Worm (Caenorhabditis elegans) whole organism, mixed stage, embryonic: ENCODE data around the gene srsx-7.

ENCODE experiments used
- M03D4.4 ChIP-seq: sonication (generic microtip); optimal IDR thresholded peaks from 2 replicates; lab custom pipeline; 2017; ENCODE audit warnings: mild to moderate bottlenecking, missing genetic modification characterization, missing compliant biosample characterization
- bed-3 ChIP-seq: fragments of 200-800 bp; sonication (Bioruptor generic); optimal IDR thresholded peaks from 3 replicates; lab custom pipeline; 2018; ENCODE audit warnings: mild to moderate bottlenecking, missing genetic modification characterization, moderate library complexity, missing compliant biosample characterization
- blmp-1 ChIP-seq: fragments of 150-350 bp; optimal IDR thresholded peaks from 2 replicates; lab custom pipeline; 2014; ENCODE audit warnings: missing biosample characterization, missing genetic modification characterization
- ceh-39 ChIP-seq: fragments of 150-350 bp; optimal IDR thresholded peaks from 2 replicates; lab custom pipeline; 2014; ENCODE audit warnings: missing biosample characterization, missing genetic modification characterization
- ceh-43 ChIP-seq: fragments of 200-800 bp; sonication (Bioruptor generic); optimal IDR thresholded peaks from 2 replicates; lab custom pipeline; 2018; ENCODE audit warnings: mild to moderate bottlenecking, missing genetic modification characterization, moderate library complexity, missing compliant biosample characterization
- ces-1 ChIP-seq: fragments of 150-350 bp; optimal IDR thresholded peaks from 2 replicates; lab custom pipeline; 2014; ENCODE audit warnings: missing biosample characterization, missing genetic modification reagents, missing genetic modification characterization
- cnd-1 ChIP-seq: fragments of 200-800 bp; sonication (Bioruptor generic); optimal IDR thresholded peaks from 2 replicates; lab custom pipeline; 2018; ENCODE audit warnings: mild to moderate bottlenecking, missing genetic modification characterization, missing compliant biosample characterization
- drap-1 ChIP-seq: fragments of 200-800 bp; sonication (Bioruptor generic); optimal IDR thresholded peaks from 3 replicates; lab custom pipeline; 2018; ENCODE audit warnings: mild to moderate bottlenecking, missing genetic modification characterization, missing compliant biosample characterization
- elt-1 ChIP-seq: sonication (generic microtip); optimal IDR thresholded peaks from 2 replicates; lab custom pipeline; 2017; ENCODE audit warnings: missing genetic modification characterization, mild to moderate bottlenecking, missing compliant biosample characterization, antibody characterized with exemption, moderate library complexity, borderline replicate concordance; ENCODE audit not compliant: insufficient read depth
- elt-3 ChIP-seq: fragments of 150-350 bp; optimal IDR thresholded peaks from 2 replicates; lab custom pipeline; 2014; ENCODE audit warnings: missing biosample characterization, missing genetic modification characterization
- flh-1 ChIP-seq: fragments of 200-800 bp; sonication (Bioruptor generic); optimal IDR thresholded peaks from 2 replicates; lab custom pipeline; 2018; ENCODE audit warnings: mild to moderate bottlenecking, missing genetic modification characterization, moderate library complexity, missing compliant biosample characterization
- ham-2 ChIP-seq: fragments of 200-800 bp; sonication (Bioruptor generic); optimal IDR thresholded peaks from 2 replicates; lab custom pipeline; 2018; ENCODE audit warnings: mild to moderate bottlenecking, missing genetic modification characterization, missing compliant biosample characterization
- hlh-1 ChIP-seq: fragments of 150-350 bp; optimal IDR thresholded peaks from 2 replicates; lab custom pipeline; 2014; ENCODE audit warnings: missing biosample characterization, missing genetic modification reagents, missing genetic modification characterization
- lsy-2 ChIP-seq: fragments of 150-350 bp; optimal IDR thresholded peaks from 2 replicates; lab custom pipeline; 2014; ENCODE audit warnings: missing biosample characterization, missing genetic modification characterization
- mab-5 ChIP-seq: fragments of 150-350 bp; optimal IDR thresholded peaks from 2 replicates; lab custom pipeline; 2014; ENCODE audit warnings: missing biosample characterization, missing genetic modification characterization
- mep-1 ChIP-seq: fragments of 150-350 bp; optimal IDR thresholded peaks from 2 replicates; lab custom pipeline; 2017; ENCODE audit warnings: missing biosample characterization, missing genetic modification reagents, missing genetic modification characterization, inconsistent platforms
- mls-2 ChIP-seq: sonication (generic microtip); optimal IDR thresholded peaks from 2 replicates; lab custom pipeline; 2016; ENCODE audit warnings: mild to moderate bottlenecking, missing genetic modification characterization, moderate library complexity, missing compliant biosample characterization
- nhr-12 ChIP-seq: fragments of 150-350 bp; optimal IDR thresholded peaks from 2 replicates; lab custom pipeline; 2014; ENCODE audit warnings: missing biosample characterization, missing genetic modification characterization
- nhr-2 ChIP-seq: fragments of 150-350 bp; optimal IDR thresholded peaks from 2 replicates; lab custom pipeline; 2014; ENCODE audit warnings: missing biosample characterization, missing genetic modification characterization
- nhr-237 ChIP-seq: fragments of 150-350 bp; optimal IDR thresholded peaks from 2 replicates; lab custom pipeline; 2014; ENCODE audit warnings: missing biosample characterization, missing genetic modification characterization
- nhr-28 ChIP-seq: fragments of 150-350 bp; optimal IDR thresholded peaks from 2 replicates; lab custom pipeline; 2014; ENCODE audit warnings: missing biosample characterization, missing genetic modification characterization
- nhr-76 ChIP-seq: sonication (generic microtip); optimal IDR thresholded peaks from 2 replicates; lab custom pipeline; 2017; ENCODE audit warnings: missing biosample characterization, missing genetic modification characterization
- pha-4 ChIP-seq: fragments of 150-350 bp; optimal IDR thresholded peaks from 2 replicates; lab custom pipeline; 2018; ENCODE audit warnings: missing biosample characterization, missing genetic modification reagents, missing genetic modification characterization
- sem-2 ChIP-seq: fragments of 200-800 bp; sonication (Bioruptor generic); optimal IDR thresholded peaks from 2 replicates; lab custom pipeline; 2018; ENCODE audit warnings: mild to moderate bottlenecking, missing genetic modification characterization, missing compliant biosample characterization
- snpc-4 ChIP-seq: fragments of 150-350 bp; optimal IDR thresholded peaks from 2 replicates; lab custom pipeline; 2014; ENCODE audit warnings: missing biosample characterization, missing genetic modification characterization
- sptf-1 ChIP-seq: sonication (generic microtip); optimal IDR thresholded peaks from 2 replicates; lab custom pipeline; 2017; ENCODE audit warnings: mild to moderate bottlenecking, missing genetic modification characterization, moderate library complexity, missing compliant biosample characterization
- tbx-8 ChIP-seq: fragments of 200-800 bp; sonication (Bioruptor generic); optimal IDR thresholded peaks from 2 replicates; lab custom pipeline; 2018; ENCODE audit warnings: mild to moderate bottlenecking, missing genetic modification characterization, moderate library complexity, missing compliant biosample characterization
- unc-120 ChIP-seq: sonication (generic microtip); optimal IDR thresholded peaks from 2 replicates; lab custom pipeline; 2017; ENCODE audit warnings: missing genetic modification characterization, missing compliant biosample characterization; ENCODE audit not compliant: poor library complexity, severe bottlenecking
- unc-39 ChIP-seq: fragments of 150-350 bp; optimal IDR thresholded peaks from 2 replicates; lab custom pipeline; 2014; ENCODE audit warnings: missing biosample characterization, missing genetic modification characterization
- unc-62 ChIP-seq: fragments of 150-350 bp; optimal IDR thresholded peaks from 2 replicates; lab custom pipeline; 2014; ENCODE audit warnings: missing biosample characterization, missing genetic modification reagents, missing genetic modification characterization
- zip-8 ChIP-seq: fragments of 150-350 bp; optimal IDR thresholded peaks from 2 replicates; lab custom pipeline; 2014; ENCODE audit warnings: missing biosample characterization, missing genetic modification characterization
- ztf-11 ChIP-seq: fragments of 150-350 bp; optimal IDR thresholded peaks from 2 replicates; lab custom pipeline; 2014; ENCODE audit warnings: missing biosample characterization, missing genetic modification characterization

srsx-7 gene

DNA sequence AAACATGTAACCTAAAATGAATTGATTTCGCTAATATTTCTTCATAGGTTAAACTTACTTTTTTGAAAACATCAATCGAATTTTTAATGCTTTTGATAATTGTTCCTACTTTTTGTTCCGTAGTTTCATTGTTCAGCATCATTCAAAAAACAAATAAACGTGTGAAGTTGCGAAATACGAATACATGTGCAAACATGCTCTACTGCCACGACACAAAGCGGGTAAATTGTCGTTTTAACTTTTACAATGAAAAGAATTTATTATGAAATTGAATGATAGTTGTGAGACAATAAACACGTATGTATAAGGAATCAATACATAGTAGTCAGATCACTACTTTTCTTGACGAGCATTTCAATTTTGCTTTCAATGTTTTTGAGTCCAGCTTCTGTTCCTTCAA, 29.6 kb downstream of the srsx-7 start, which contains the start of gene F26D11.12:
TSS of gene F26D11.12 (minus strand) at position 145 of the 400 bp plus-strand sequence.
- no peak for TF ChIP-seq mls-2 (tag; lab: Kevin White, UChicago)
- no peak for TF ChIP-seq hlh-1 (tag; lab: Kevin White, UChicago)
- TF ChIP-seq elt-1 (tag; lab: Kevin White, UChicago): no peak
- TF ChIP-seq blmp-1: no peak
- no peak for TF ChIP-seq sem-2
- TF ChIP-seq snpc-4 (tag; lab: Kevin White, UChicago): no peak
- TF ChIP-seq M03D4.4: no peak
- TF ChIP-seq nhr-76 (tag; lab: Kevin White, UChicago): no peak
- no peak for TF ChIP-seq nhr-2 (tag; lab: Kevin White, UChicago)
- no peak for TF ChIP-seq ztf-11 (tag; lab: Kevin White, UChicago)

DNA sequence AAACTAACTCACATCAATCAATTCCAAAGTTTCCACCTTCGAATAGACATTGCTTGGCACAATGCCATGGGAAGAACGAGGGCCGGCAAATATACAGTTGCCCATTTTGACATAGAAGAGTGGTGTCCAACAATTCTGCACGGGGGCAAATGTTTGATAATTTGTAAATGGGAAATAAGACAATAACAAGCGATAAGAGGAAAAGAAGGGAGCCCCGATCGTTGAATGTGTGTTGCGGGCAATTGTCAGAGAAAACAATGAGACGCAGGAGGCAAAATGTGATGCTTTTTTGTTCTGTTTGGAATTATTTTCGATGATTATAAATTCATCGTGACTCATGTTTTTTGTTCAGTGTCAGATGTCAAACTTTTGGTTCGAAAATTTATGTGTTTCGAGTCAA, 30.6 kb downstream of the srsx-7 start, which contains the start of gene pals-34:
TSS of gene pals-34 (minus strand) at position 280 of the 400 bp plus-strand sequence.
- TF ChIP-seq lsy-2 (tag; lab: Kevin White, UChicago) (no peak), tbx-8 (GFP tag; lab: Kevin White, UChicago) (no peak), mep-1 (tag; lab: Kevin White, UChicago) (no peak)

DNA sequence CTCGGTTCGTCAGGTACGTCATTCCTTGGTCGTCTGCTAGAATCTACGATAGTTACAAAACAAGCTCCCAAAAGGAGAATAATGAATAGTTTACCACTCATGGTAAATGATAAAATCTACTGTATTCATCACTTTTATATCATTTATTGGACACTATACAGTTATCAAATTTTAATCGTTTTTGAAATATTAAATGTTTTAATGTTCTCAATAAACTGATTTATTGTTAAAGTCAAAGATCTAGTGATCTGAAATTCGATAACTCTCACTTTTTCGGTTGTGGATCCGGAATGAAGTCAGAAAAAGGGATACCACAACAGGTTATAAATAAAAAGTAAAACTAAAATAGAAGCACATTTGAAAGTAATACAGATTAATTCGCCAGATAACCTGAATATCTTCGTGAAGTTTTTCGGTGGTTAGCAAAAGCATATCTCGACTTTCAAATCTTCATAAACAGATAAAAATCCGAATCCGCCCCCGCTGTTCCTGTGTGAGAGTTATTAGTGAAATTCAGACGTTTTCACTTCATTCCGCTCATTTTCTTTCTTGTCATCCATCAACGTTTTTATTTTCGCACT, 33.2 kb downstream of the srsx-7 start, which contains the start of the genes clec-217 and F26D11.2:
TSS of gene clec-217 (minus strand) at position 101 of the 581 bp plus-strand sequence.
TSS of gene F26D11.2 (plus strand) at position 531 of the 581 bp plus-strand sequence.
- no peak for TF ChIP-seq blmp-1
- TF ChIP-seq drap-1 (GFP tag; lab: Kevin White, UChicago): no peak
- TF ChIP-seq pha-4 (tag; lab: Kevin White, UChicago): no peak
- no peak for TF ChIP-seq M03D4.4
- TF ChIP-seq cnd-1 (tag; lab: Kevin White, UChicago): no peak

DNA sequence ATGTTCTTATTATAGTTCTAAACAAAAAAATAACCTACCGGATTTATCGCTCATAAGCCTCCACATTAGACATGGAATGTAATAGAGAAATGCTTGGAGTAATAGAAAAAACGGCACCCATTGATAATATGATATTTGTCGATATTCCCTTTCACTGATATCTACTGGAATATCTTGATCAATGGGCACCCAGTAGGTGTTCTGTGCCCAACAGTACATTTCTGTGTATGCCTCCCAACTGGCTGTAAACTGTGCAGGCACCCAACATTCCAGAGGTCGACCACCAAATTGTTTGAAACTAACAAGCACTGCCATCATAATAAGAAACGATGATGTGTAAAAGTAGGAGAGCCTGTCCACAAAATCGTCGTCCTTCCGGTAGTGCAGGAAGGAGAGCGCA, 38.8 kb downstream of the srsx-7 start:
- no peak for TF ChIP-seq elt-1 (tag; lab: Kevin White, UChicago)
- TF ChIP-seq sptf-1: no peak
- TF ChIP-seq hlh-1 (tag; lab: Kevin White, UChicago): no peak
- TF ChIP-seq cnd-1 (tag; lab: Kevin White, UChicago): no peak
- TF ChIP-seq pha-4 (tag; lab: Kevin White, UChicago): no peak
- no peak for TF ChIP-seq ham-2
- no peak for TF ChIP-seq drap-1 (GFP tag; lab: Kevin White, UChicago)
- no peak for TF ChIP-seq sem-2
- TF ChIP-seq snpc-4 (tag; lab: Kevin White, UChicago): no peak
- TF ChIP-seq tbx-8 (GFP tag; lab: Kevin White, UChicago): no peak
- no peak for TF ChIP-seq unc-120 (tag; lab: Kevin White, UChicago)
- TF ChIP-seq nhr-237: no peak
- TF ChIP-seq mab-5 (tag; lab: Kevin White, UChicago): no peak

DNA sequence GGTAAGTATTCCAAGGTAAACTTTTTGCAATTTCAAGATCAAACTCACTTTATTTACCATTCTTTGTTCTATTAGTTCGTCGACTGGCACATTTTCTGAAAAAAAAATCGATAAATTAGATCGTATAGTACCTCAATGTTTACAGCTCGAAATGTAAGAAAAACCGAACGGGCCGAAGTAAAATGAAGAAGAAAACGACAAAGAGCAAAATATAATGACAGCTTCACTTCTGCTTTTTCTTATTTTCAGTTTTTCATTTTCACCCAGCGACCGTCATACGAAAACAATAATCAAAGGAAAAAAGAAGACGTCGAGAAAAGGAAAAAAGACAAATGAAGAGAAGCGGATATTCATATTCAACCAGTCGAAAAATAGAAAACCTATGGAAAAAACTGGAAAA, 43.5 kb downstream of the srsx-7 start, which contains the start of gene che-7:
TSS of gene che-7 (minus strand) at position 101 of the 400 bp plus-strand sequence.
- TF ChIP-seq unc-120 (tag; lab: Kevin White, UChicago) (no peak), sptf-1 (no peak), snpc-4 (tag; lab: Kevin White, UChicago) (no peak), nhr-12 (tag; lab: Kevin White, UChicago) (no peak), tbx-8 (GFP tag; lab: Kevin White, UChicago) (no peak), unc-39 (tag; lab: Kevin White, UChicago) (no peak), mab-5 (tag; lab: Kevin White, UChicago) (no peak), zip-8 (tag; lab: Kevin White, UChicago) (no peak), mls-2 (tag; lab: Kevin White, UChicago) (no peak), bed-3 (GFP tag; lab: Kevin White, UChicago) (no peak), nhr-28 (no peak)

DNA sequence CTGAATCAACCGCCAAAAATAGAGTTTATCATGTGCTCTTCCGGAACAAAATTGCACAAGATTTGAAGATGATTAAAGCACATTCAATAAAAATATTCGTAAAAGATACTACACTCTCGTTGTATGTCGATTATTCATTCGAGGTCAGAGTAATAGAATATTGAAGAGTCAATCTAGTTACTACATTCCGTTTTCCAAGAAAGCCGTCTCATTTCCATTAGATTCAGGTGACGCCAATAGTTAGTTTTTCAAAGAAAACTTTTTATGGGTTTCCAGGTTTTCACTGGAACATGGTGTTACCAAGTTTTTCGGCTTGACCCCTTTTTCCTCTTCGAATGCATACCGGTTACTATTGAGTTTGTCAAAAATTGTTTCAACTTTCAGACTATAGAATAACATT, 44.9 kb downstream of the srsx-7 start:
- no peak for TF ChIP-seq lsy-2 (tag; lab: Kevin White, UChicago)
- TF ChIP-seq ham-2: no peak
- no peak for TF ChIP-seq M03D4.4
- no peak for TF ChIP-seq unc-62 (GFP tag; lab: Kevin White, UChicago)
- TF ChIP-seq hlh-1 (tag; lab: Kevin White, UChicago): no peak
- no peak for TF ChIP-seq mab-5 (tag; lab: Kevin White, UChicago)
- no peak for TF ChIP-seq cnd-1 (tag; lab: Kevin White, UChicago)
- no peak for TF ChIP-seq sptf-1
- no peak for TF ChIP-seq bed-3 (GFP tag; lab: Kevin White, UChicago)
- no peak for TF ChIP-seq ceh-43 (GFP tag; lab: Kevin White, UChicago)
- TF ChIP-seq mep-1 (tag; lab: Kevin White, UChicago): no peak
- TF ChIP-seq ceh-39 (tag; lab: Kevin White, UChicago): no peak
- no peak for TF ChIP-seq flh-1 (GFP tag; lab: Kevin White, UChicago)
- no peak for TF ChIP-seq ces-1 (GFP tag; lab: Kevin White, UChicago)
- no peak for TF ChIP-seq elt-1 (tag; lab: Kevin White, UChicago)
- TF ChIP-seq ztf-11 (tag; lab: Kevin White, UChicago): no peak
- no peak for TF ChIP-seq drap-1 (GFP tag; lab: Kevin White, UChicago)
- TF ChIP-seq unc-120 (tag; lab: Kevin White, UChicago): no peak
- no peak for TF ChIP-seq elt-3
